Worm (Caenorhabditis elegans) whole organism, L3 larva: ENCODE results near the gene cav-2.

Source experiments
- elt-2 ChIP-seq: sonication (generic microtip); optimal IDR thresholded peaks from 2 replicates; lab custom pipeline; 2016; ENCODE audit warnings: missing genetic modification reagents, mild to moderate bottlenecking, missing genetic modification characterization, missing compliant biosample characterization
- nhr-76 ChIP-seq: fragments of 150-350 bp; sonication (generic microtip); optimal IDR thresholded peaks from 5 replicates; lab custom pipeline; 2014; ENCODE audit warnings: missing biosample characterization, missing genetic modification characterization
- pqm-1 ChIP-seq: fragments of 150-350 bp; optimal IDR thresholded peaks from 2 replicates; lab custom pipeline; 2017; ENCODE audit warnings: missing biosample characterization, missing genetic modification characterization, inconsistent platforms
- unc-39 ChIP-seq: sonication (generic microtip); optimal IDR thresholded peaks from 4 replicates; lab custom pipeline; 2017; ENCODE audit warnings: missing biosample characterization, missing genetic modification characterization

DNA sequence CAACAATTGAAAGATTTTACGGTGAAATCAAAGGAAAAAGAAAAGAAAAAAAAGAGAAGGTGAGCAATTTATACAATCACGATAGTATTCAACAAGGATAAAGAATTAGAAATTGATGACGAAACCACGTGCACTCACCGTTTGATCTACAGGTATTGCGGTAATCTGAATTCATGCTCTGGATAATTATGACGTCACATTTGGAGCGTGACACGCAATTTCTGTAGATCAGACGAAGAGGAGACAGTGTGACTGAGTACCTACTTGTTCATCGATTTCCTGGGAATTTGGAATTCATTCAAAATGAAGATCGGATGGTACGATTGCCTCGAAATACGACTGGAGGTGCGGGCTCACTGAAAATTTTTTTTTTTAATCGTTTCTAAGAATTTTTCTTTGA is 41.5 kb downstream of the cav-2 start:
- TF ChIP-seq pqm-1 (tag; lab: Kevin White, UChicago), result no peak
- TF ChIP-seq elt-2 (tag; lab: Kevin White, UChicago), result no peak
- TF ChIP-seq unc-39 (tag; lab: Kevin White, UChicago), result no peak
- TF ChIP-seq nhr-76, result no peak
